Fruit fly (Drosophila melanogaster) whole organism, embryonic: ENCODE results near the gene 5-HT7.
A peak's percentile ranks its signal among the peaks of the same experiment; 100 is the strongest.

Experiments used
- Atf-2 ChIP-seq: fragments of 200-800 bp; sonication (Bioruptor generic); optimal IDR thresholded peaks from 2 replicates; lab custom pipeline; 2016; ENCODE audit warnings: missing biosample characterization, missing genetic modification characterization
- CG10147 ChIP-seq: fragments of 200-800 bp; sonication (Bioruptor generic); optimal IDR thresholded peaks from 2 replicates; lab custom pipeline; 2019; ENCODE audit warnings: missing biosample characterization, mild to moderate bottlenecking, missing genetic modification characterization, moderate library complexity
- CG10654 ChIP-seq: fragments of 200-800 bp; sonication (Bioruptor generic); optimal IDR thresholded peaks from 2 replicates; lab custom pipeline; 2016; ENCODE audit warnings: missing biosample characterization, missing genetic modification characterization
- CG12391 ChIP-seq: fragments of 200-800 bp; sonication (Bioruptor generic); optimal IDR thresholded peaks from 3 replicates; lab custom pipeline; 2018; ENCODE audit warnings: missing biosample characterization, mild to moderate bottlenecking, missing genetic modification characterization, moderate library complexity
- CG13123 ChIP-seq: fragments of 200-800 bp; sonication (Bioruptor generic); optimal IDR thresholded peaks from 2 replicates; lab custom pipeline; 2016; ENCODE audit warnings: missing biosample characterization, missing genetic modification characterization
- CG14965 ChIP-seq: fragments of 200-800 bp; sonication (Bioruptor generic); optimal IDR thresholded peaks from 2 replicates; lab custom pipeline; 2016; ENCODE audit warnings: missing biosample characterization, missing genetic modification characterization, borderline replicate concordance
- CG16863 ChIP-seq: fragments of 200-800 bp; sonication (Bioruptor generic); optimal IDR thresholded peaks from 3 replicates; lab custom pipeline; 2016; ENCODE audit warnings: missing biosample characterization, missing genetic modification characterization
- CG2202 ChIP-seq: fragments of 200-800 bp; sonication (Bioruptor generic); optimal IDR thresholded peaks from 2 replicates; lab custom pipeline; 2018; ENCODE audit warnings: missing biosample characterization, mild to moderate bottlenecking, missing genetic modification characterization
- CG3065 ChIP-seq: fragments of 200-800 bp; sonication (Bioruptor generic); optimal IDR thresholded peaks from 2 replicates; lab custom pipeline; 2016; ENCODE audit warnings: missing biosample characterization, missing genetic modification characterization
- CG31441 ChIP-seq: fragments of 200-800 bp; sonication (Bioruptor generic); IDR thresholded peaks from 2 replicates; pipeline ENCODE4 v1.3.6; 2022; ENCODE audit warnings: missing biosample characterization, missing genetic modification characterization
- CG33213 ChIP-seq: fragments of 200-800 bp; sonication (Bioruptor generic); optimal IDR thresholded peaks from 3 replicates; lab custom pipeline; 2016; ENCODE audit warnings: missing biosample characterization, missing genetic modification characterization
- CG42726 ChIP-seq: fragments of 200-800 bp; sonication (Bioruptor generic); IDR thresholded peaks from 2 replicates; pipeline ENCODE4 v1.3.6; 2022; ENCODE audit warnings: missing biosample characterization, missing genetic modification characterization; ENCODE audit not compliant: partially characterized antibody
- CG4328 ChIP-seq: fragments of 200-800 bp; sonication (Bioruptor generic); optimal IDR thresholded peaks from 3 replicates; lab custom pipeline; 2017; ENCODE audit warnings: missing biosample characterization, missing genetic modification reagents, missing genetic modification characterization
- CG5180 ChIP-seq: fragments of 200-800 bp; sonication (Bioruptor generic); optimal IDR thresholded peaks from 3 replicates; lab custom pipeline; 2017; ENCODE audit warnings: missing biosample characterization, missing genetic modification characterization, mild to moderate bottlenecking, moderate library complexity, missing genetic modification reagents
- CG5245 ChIP-seq: fragments of 200-800 bp; sonication (Bioruptor generic); optimal IDR thresholded peaks from 3 replicates; lab custom pipeline; 2016; ENCODE audit warnings: missing biosample characterization, missing genetic modification characterization
- CG5953 ChIP-seq: fragments of 200-800 bp; sonication (Bioruptor generic); IDR thresholded peaks from 2 replicates; pipeline ENCODE4 v1.3.6; 2022; ENCODE audit warnings: missing biosample characterization, missing genetic modification characterization
- CG6689 ChIP-seq: fragments of 200-800 bp; sonication (Bioruptor generic); IDR thresholded peaks from 2 replicates; pipeline ENCODE4 v1.3.6; 2022; ENCODE audit warnings: missing biosample characterization, missing genetic modification characterization
- CG7556 ChIP-seq: fragments of 200-800 bp; sonication (Bioruptor generic); optimal IDR thresholded peaks from 2 replicates; lab custom pipeline; 2017; ENCODE audit warnings: missing biosample characterization, mild to moderate bottlenecking, missing genetic modification characterization
- CG7839 ChIP-seq: fragments of 200-800 bp; sonication (Bioruptor generic); optimal IDR thresholded peaks from 3 replicates; lab custom pipeline; 2018; ENCODE audit warnings: missing biosample characterization, mild to moderate bottlenecking, missing genetic modification characterization, moderate library complexity
- CG8290 ChIP-seq, 3 experiments: fragments of 200-800 bp; sonication (Bioruptor generic); optimal IDR thresholded peaks; 2 replicates each; lab custom pipeline; 2016 to 2019; ENCODE audit warnings: missing biosample characterization in 3 of 3, missing genetic modification characterization in 3 of 3, mild to moderate bottlenecking in 2 of 3, moderate library complexity in 1 of 3
- CG8765 ChIP-seq: fragments of 200-800 bp; sonication (Bioruptor generic); IDR thresholded peaks from 2 replicates; pipeline ENCODE4 v1.3.6; 2022; ENCODE audit warnings: missing biosample characterization, missing genetic modification characterization
- CG9817 ChIP-seq: fragments of 200-800 bp; sonication (Bioruptor generic); optimal IDR thresholded peaks from 2 replicates; lab custom pipeline; 2018; ENCODE audit warnings: missing biosample characterization, mild to moderate bottlenecking, missing genetic modification characterization, moderate library complexity
- CTCF ChIP-seq: fragments of 200-800 bp; sonication (Bioruptor generic); optimal IDR thresholded peaks from 2 replicates; lab custom pipeline; 2017; ENCODE audit warnings: missing biosample characterization, mild to moderate bottlenecking, missing genetic modification characterization, moderate library complexity
- Dfd ChIP-seq, 2 experiments: fragments of >200 bp; optimal IDR thresholded peaks; 2 replicates each; lab custom pipeline; 2017; ENCODE audit warnings: missing biosample characterization in 2 of 2, missing genetic modification characterization in 2 of 2
- NC2α ChIP-seq: fragments of 200-800 bp; sonication (Bioruptor generic); optimal IDR thresholded peaks from 2 replicates; lab custom pipeline; 2016; ENCODE audit warnings: missing biosample characterization, missing genetic modification characterization
- NC2β ChIP-seq: fragments of 200-800 bp; sonication (Bioruptor generic); optimal IDR thresholded peaks from 2 replicates; lab custom pipeline; 2016; ENCODE audit warnings: missing biosample characterization, missing genetic modification characterization
- Side ChIP-seq: fragments of 200-800 bp; sonication (Bioruptor generic); optimal IDR thresholded peaks from 2 replicates; lab custom pipeline; 2016; ENCODE audit warnings: missing biosample characterization, missing genetic modification characterization
- Usf ChIP-seq: fragments of 200-800 bp; sonication (Bioruptor generic); optimal IDR thresholded peaks from 2 replicates; lab custom pipeline; 2017; ENCODE audit warnings: missing genotype, missing biosample characterization, missing genetic modification characterization
- Xbp1 ChIP-seq: fragments of 200-800 bp; sonication (Bioruptor generic); optimal IDR thresholded peaks from 3 replicates; lab custom pipeline; 2016; ENCODE audit warnings: missing biosample characterization, mild to moderate bottlenecking, missing genetic modification characterization
- Xrp1 ChIP-seq: fragments of 200-800 bp; sonication (Bioruptor generic); IDR thresholded peaks from 2 replicates; pipeline ENCODE4 v1.3.6; 2022; ENCODE audit warnings: missing biosample characterization, missing genetic modification characterization
- ara ChIP-seq: fragments of 200-800 bp; sonication (Bioruptor generic); IDR thresholded peaks from 2 replicates; pipeline ENCODE4 v1.3.6; 2022; ENCODE audit warnings: missing biosample characterization, missing genetic modification characterization
- bab2 ChIP-seq: fragments of 200-800 bp; sonication (Bioruptor generic); optimal IDR thresholded peaks from 2 replicates; lab custom pipeline; 2016; ENCODE audit warnings: missing biosample characterization, missing genetic modification characterization
- bowl ChIP-seq: fragments of 200-800 bp; sonication (Bioruptor generic); IDR thresholded peaks from 2 replicates; pipeline ENCODE4 v1.3.6; 2022; ENCODE audit warnings: missing biosample characterization, missing genetic modification characterization
- ci ChIP-seq: fragments of 200-800 bp; sonication (Bioruptor generic); IDR thresholded peaks from 3 replicates; pipeline ENCODE4 v1.3.6; 2022; ENCODE audit warnings: missing biosample characterization, missing genetic modification characterization
- dan ChIP-seq: fragments of 200-800 bp; sonication (Bioruptor generic); IDR thresholded peaks from 2 replicates; pipeline ENCODE4 v1.3.6; 2022; ENCODE audit warnings: missing biosample characterization, missing genetic modification characterization
- esg ChIP-seq: fragments of 200-800 bp; sonication (Bioruptor generic); conservative IDR thresholded peaks from 2 replicates; pipeline ENCODE4 v1.3.6; 2022; ENCODE audit warnings: missing biosample characterization, missing genetic modification characterization
- eve ChIP-seq, 2 experiments: fragments of >200 bp; optimal IDR thresholded peaks; 2 replicates each; lab custom pipeline; 2017; ENCODE audit warnings: missing biosample characterization in 2 of 2, missing genetic modification characterization in 2 of 2
- hb ChIP-seq: fragments of 200-800 bp; sonication (Bioruptor generic); IDR thresholded peaks from 3 replicates; pipeline ENCODE4 v1.3.6; 2022; ENCODE audit warnings: missing biosample characterization, missing genetic modification characterization; ENCODE audit not compliant: partially characterized antibody
- nerfin-1 ChIP-seq: fragments of 200-800 bp; sonication (Bioruptor generic); optimal IDR thresholded peaks from 3 replicates; lab custom pipeline; 2019; ENCODE audit warnings: missing biosample characterization, mild to moderate bottlenecking, missing genetic modification characterization, moderate library complexity
- nmo ChIP-seq: fragments of 200-800 bp; sonication (Bioruptor generic); optimal IDR thresholded peaks from 2 replicates; lab custom pipeline; 2018; ENCODE audit warnings: missing biosample characterization, mild to moderate bottlenecking, missing genetic modification characterization, moderate library complexity
- nom ChIP-seq: fragments of 200-800 bp; sonication (Bioruptor generic); optimal IDR thresholded peaks from 2 replicates; lab custom pipeline; 2017; ENCODE audit warnings: missing biosample characterization, missing genetic modification characterization, mild to moderate bottlenecking, moderate library complexity, missing genetic modification reagents
- oc ChIP-seq: fragments of 200-800 bp; sonication (Bioruptor generic); optimal IDR thresholded peaks from 2 replicates; lab custom pipeline; 2018; ENCODE audit warnings: missing biosample characterization, mild to moderate bottlenecking, missing genetic modification characterization, moderate library complexity
- pb ChIP-seq: fragments of 200-800 bp; sonication (Bioruptor generic); optimal IDR thresholded peaks from 3 replicates; lab custom pipeline; 2016; ENCODE audit warnings: missing biosample characterization, missing genetic modification characterization
- pfk ChIP-seq: fragments of 200-800 bp; sonication (Bioruptor generic); optimal IDR thresholded peaks from 2 replicates; lab custom pipeline; 2018; ENCODE audit warnings: missing biosample characterization, mild to moderate bottlenecking, missing genetic modification characterization, moderate library complexity
- psq ChIP-seq: fragments of 200-800 bp; sonication (Bioruptor generic); optimal IDR thresholded peaks from 2 replicates; lab custom pipeline; 2017; ENCODE audit warnings: missing biosample characterization, missing genetic modification characterization
- ranshi ChIP-seq: fragments of 200-800 bp; sonication (Bioruptor generic); IDR thresholded peaks from 2 replicates; pipeline ENCODE4 v1.3.6; 2022; ENCODE audit warnings: missing biosample characterization, missing genetic modification characterization
- slbo ChIP-seq: fragments of 200-800 bp; sonication (Bioruptor generic); IDR thresholded peaks from 2 replicates; pipeline ENCODE4 v1.3.6; 2022; ENCODE audit warnings: missing biosample characterization, missing genetic modification characterization
- toy ChIP-seq: fragments of 200-800 bp; sonication (Bioruptor generic); IDR thresholded peaks from 2 replicates; pipeline ENCODE4 v1.3.6; 2022; ENCODE audit warnings: missing biosample characterization, missing genetic modification characterization
- trem ChIP-seq: fragments of 200-800 bp; optimal IDR thresholded peaks from 3 replicates; lab custom pipeline; 2019; ENCODE audit warnings: missing biosample characterization, mild to moderate bottlenecking, missing genetic modification characterization, moderate library complexity
- vfl ChIP-seq: fragments of 200-800 bp; sonication (Bioruptor generic); optimal IDR thresholded peaks from 2 replicates; lab custom pipeline; 2016; ENCODE audit warnings: missing biosample characterization, missing genetic modification characterization

5-HT7 gene

dm6 chr3R:31059036-31059806 is 42.5 kb upstream of the 5-HT7 start (continued):
- TF ChIP-seq CG33213 (GFP tag; lab: Kevin White, UChicago), result no peak
- peak; percentile 36 for TF ChIP-seq CG4328 (GFP tag; lab: Kevin White, UChicago)
- peak; percentile 85 for TF ChIP-seq CG12391 (tag; lab: Kevin White, UChicago)
- TF ChIP-seq toy (GFP tag; lab: Robert Waterston, UW), result no peak
- TF ChIP-seq CTCF (GFP tag; lab: Kevin White, UChicago), result peak; percentile 37
- no peak for TF ChIP-seq CG14965 (GFP tag; lab: Kevin White, UChicago)
- TF ChIP-seq CG7839, result peak; percentile 90
- TF ChIP-seq Xbp1, result peak; percentile 74
- 0 out of 2 replicates have a peak, but pooled peaks have one; percentile 15 for TF ChIP-seq bowl (GFP tag; lab: Robert Waterston, UW)
- TF ChIP-seq CG5245 (GFP tag; lab: Kevin White, UChicago), result peak; percentile 77
- TF ChIP-seq CG2202 (tag; lab: Kevin White, UChicago), result peak; percentile 76
- TF ChIP-seq nmo (GFP tag; lab: Kevin White, UChicago), result peak; percentile 92
- TF ChIP-seq CG8765, result peak; percentile 58
- TF ChIP-seq Atf-2, result no peak
- peak; percentile 84 for TF ChIP-seq slbo (GFP tag; lab: Robert Waterston, UW)
- TF ChIP-seq hb (GFP tag; lab: Robert Waterston, UW), result no peak
- TF ChIP-seq trem, result peak; percentile 78
- no peak for TF ChIP-seq vfl
- TF ChIP-seq CG10147 (GFP tag; lab: Kevin White, UChicago), result peak; percentile 79
- TF ChIP-seq CG8290 (GFP tag; optimal IDR thresholded peaks at IDR 0.05; lab: Kevin White, UChicago), result peak; percentile 59
- peak in 1 of 2 experiments; percentile 18 for TF ChIP-seq CG8290 (tag; optimal IDR thresholded peaks at IDR 0.05; lab: Kevin White, UChicago)
- TF ChIP-seq CG16863, result no peak
- no peak for TF ChIP-seq NC2β (GFP tag; lab: Kevin White, UChicago)
- TF ChIP-seq CG42726 (GFP tag; lab: Robert Waterston, UW), result no peak
- peak; percentile 89 for TF ChIP-seq ci (GFP tag; lab: Robert Waterston, UW)
- peak; percentile 40 for TF ChIP-seq Usf (GFP tag; lab: Kevin White, UChicago)
- peak; percentile 93 for TF ChIP-seq CG31441 (GFP tag; lab: Robert Waterston, UW)
- peak; percentile 86 for TF ChIP-seq CG6689
- TF ChIP-seq CG3065 (GFP tag; lab: Kevin White, UChicago), result peak; percentile 6
- no peak for TF ChIP-seq pfk
- TF ChIP-seq ranshi (GFP tag; lab: Robert Waterston, UW), result peak; percentile 65; the same call in 1 of the 2 replicates
- TF ChIP-seq CG13123 (GFP tag; lab: Kevin White, UChicago), result peak; percentile 37
- TF ChIP-seq CG5180 (GFP tag; lab: Kevin White, UChicago), result peak; percentile 64
- TF ChIP-seq Side, result no peak
- TF ChIP-seq ara (GFP tag; lab: Robert Waterston, UW), result peak; percentile 73
- TF ChIP-seq CG5953 (GFP tag; lab: Robert Waterston, UW), result peak; percentile 76
- TF ChIP-seq dan (GFP tag; lab: Robert Waterston, UW), result 0 out of 2 replicates have a peak, but pooled peaks have one; percentile 39
- peak; percentile 78 for TF ChIP-seq nerfin-1 (tag; lab: Kevin White, UChicago)
- no peak for TF ChIP-seq Dfd (GFP tag; optimal IDR thresholded peaks at IDR 0.05; lab: Kevin White, UChicago)
- peak; percentile 72 for TF ChIP-seq esg
- TF ChIP-seq CG9817 (tag; lab: Kevin White, UChicago), result peak; percentile 73
- TF ChIP-seq CG10654 (GFP tag; lab: Kevin White, UChicago), result peak; percentile 75
- no peak for TF ChIP-seq NC2α
- TF ChIP-seq psq, result peak; percentile 38
- peak; percentile 82 for TF ChIP-seq oc
- TF ChIP-seq nom (GFP tag; lab: Kevin White, UChicago), result no peak
- peak; percentile 37 for TF ChIP-seq bab2
- peak; percentile 88 for TF ChIP-seq Xrp1
- TF ChIP-seq CG7556 (GFP tag; lab: Kevin White, UChicago), result peak; percentile 80
- TF ChIP-seq pb (GFP tag; lab: Kevin White, UChicago), result no peak
- peak in 1 of 2 experiments; percentile 89 for TF ChIP-seq eve (GFP tag; optimal IDR thresholded peaks at IDR 0.05; lab: Kevin White, UChicago)
